Fruit fly (Drosophila melanogaster) S2 (cell line): ENCODE measurements around the gene CG43318.

Source experiments
- CG8478 ChIP-seq: fragments of >200 bp; optimal IDR thresholded peaks from 2 replicates; lab custom pipeline; 2018
- CTCF ChIP-seq, 2 experiments: fragments of >200 bp; optimal IDR thresholded peaks; 2 replicates each; lab custom pipeline; 2018

DNA sequence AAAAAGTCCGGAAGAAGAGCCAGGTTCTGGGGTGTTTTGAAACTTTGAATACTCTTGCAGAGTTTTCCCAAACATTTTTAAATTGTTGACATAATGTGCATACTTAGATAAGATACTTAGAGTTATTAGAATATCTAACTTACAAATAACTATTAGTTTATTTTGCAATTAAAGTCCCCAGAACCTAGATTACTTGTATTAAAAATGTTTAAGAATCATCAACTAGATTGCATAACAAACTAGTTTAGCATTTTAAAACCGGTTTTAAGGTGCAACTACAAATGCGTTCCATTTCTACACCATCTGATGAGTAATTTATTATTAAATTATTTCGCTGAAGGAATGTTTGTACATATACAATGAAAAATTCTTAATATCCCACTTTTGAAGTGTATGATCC lies 26.9 kb downstream of the CG43318 start:
- no peak for TF ChIP-seq CTCF (optimal IDR thresholded peaks at IDR 0.05; lab: Kevin White, UChicago)
- no peak for TF ChIP-seq CG8478 (lab: Kevin White, UChicago)
